Worm (Caenorhabditis elegans) whole organism, L2 larva: Measurements from ENCODE around the gene ogt-1.

Source experiments
- F13H6.1 ChIP-seq: sonication (generic microtip); optimal IDR thresholded peaks from 2 replicates; lab custom pipeline; 2016; ENCODE audit warnings: missing genetic modification characterization, missing compliant biosample characterization
- ama-1 ChIP-seq: fragments of 150-350 bp; optimal IDR thresholded peaks from 2 replicates; lab custom pipeline; 2018; ENCODE audit warnings: inconsistent platforms
- lin-39 ChIP-seq: fragments of 150-350 bp; optimal IDR thresholded peaks from 2 replicates; lab custom pipeline; 2014; ENCODE audit warnings: missing biosample characterization, missing genetic modification reagents, missing genetic modification characterization
- unc-39 ChIP-seq: fragments of 150-350 bp; optimal IDR thresholded peaks from 2 replicates; lab custom pipeline; 2014; ENCODE audit warnings: missing biosample characterization, missing genetic modification characterization
- unc-62 ChIP-seq: fragments of 150-350 bp; optimal IDR thresholded peaks from 2 replicates; lab custom pipeline; 2014; ENCODE audit warnings: missing biosample characterization, missing genetic modification reagents, missing genetic modification characterization
- ztf-11 ChIP-seq: sonication (generic microtip); optimal IDR thresholded peaks from 2 replicates; lab custom pipeline; 2017; ENCODE audit warnings: missing biosample characterization, missing genetic modification characterization

ce11 chrIII:7155631-7156030, 2.0 kb upstream of the ogt-1 start:
- TF ChIP-seq F13H6.1 (peak; percentile 96), lin-39 (tag; lab: Kevin White, UChicago) (peak; percentile 35), ztf-11 (peak; percentile 69), ama-1 (lab: Kevin White, UChicago) (peak; percentile 79), unc-39 (tag; lab: Kevin White, UChicago) (no peak), unc-62 (peak; percentile 52)
